Worm (Caenorhabditis elegans) whole organism, early embryonic: ENCODE results near the gene M88.4.

ENCODE experiments used
- ama-1 ChIP-seq: fragments of 150-350 bp; optimal IDR thresholded peaks from 2 replicates; lab custom pipeline; 2014
- flt-1 ChIP-seq: fragments of 200-800 bp; sonication (Bioruptor generic); IDR thresholded peaks from 2 replicates; pipeline ENCODE4 v1.3.6; 2022; ENCODE audit warnings: missing genetic modification characterization, missing compliant biosample characterization

DNA sequence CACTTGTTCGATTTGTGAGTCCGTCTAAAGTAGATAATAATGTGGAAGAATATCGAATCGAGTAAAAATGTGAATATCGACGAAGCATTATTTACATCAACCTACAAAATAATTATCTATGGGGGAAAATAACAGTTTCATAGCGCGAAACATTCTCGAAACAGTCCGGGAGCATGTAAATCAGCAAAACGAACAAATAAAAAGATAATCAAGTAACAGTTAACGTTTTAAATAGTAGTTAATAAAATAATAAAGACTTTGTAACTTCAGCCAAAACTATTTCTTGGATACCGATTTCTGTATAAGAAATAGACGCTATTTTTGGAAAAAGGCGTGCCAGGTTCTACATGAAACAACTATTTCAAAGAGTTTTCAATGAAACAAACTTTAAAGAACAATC is 19.2 kb downstream of the M88.4 start, which contains the start of gene mlcd-1:
- TF ChIP-seq ama-1 (lab: Kevin White, UChicago) (no peak), flt-1 (no peak)
